Worm (Caenorhabditis elegans) whole organism, L1 larva: ENCODE results near the gene nhr-102.

ENCODE experiments used
- C04F5.9 ChIP-seq: sonication (generic microtip); optimal IDR thresholded peaks from 2 replicates; lab custom pipeline; 2016; ENCODE audit warnings: missing genetic modification characterization, missing compliant biosample characterization
- C16A3.4 ChIP-seq: fragments of 150-350 bp; optimal IDR thresholded peaks from 2 replicates; lab custom pipeline; 2014; ENCODE audit warnings: missing biosample characterization, missing genetic modification characterization
- aha-1 ChIP-seq: fragments of 150-350 bp; optimal IDR thresholded peaks from 2 replicates; lab custom pipeline; 2014; ENCODE audit warnings: missing biosample characterization, missing genetic modification characterization
- alr-1 ChIP-seq: fragments of 200-800 bp; sonication (Bioruptor generic); optimal IDR thresholded peaks from 2 replicates; lab custom pipeline; 2018; ENCODE audit warnings: borderline replicate concordance, mild to moderate bottlenecking, missing genetic modification characterization, missing compliant biosample characterization
- aly-2 ChIP-seq: fragments of 150-350 bp; optimal IDR thresholded peaks from 2 replicates; lab custom pipeline; 2014; ENCODE audit warnings: missing biosample characterization, missing genetic modification characterization
- ama-1 ChIP-seq: fragments of 150-350 bp; optimal IDR thresholded peaks from 2 replicates; lab custom pipeline; 2014
- blmp-1 ChIP-seq: fragments of 150-350 bp; optimal IDR thresholded peaks from 2 replicates; lab custom pipeline; 2014; ENCODE audit warnings: missing biosample characterization, missing genetic modification characterization
- ceh-63 ChIP-seq: fragments of 200-800 bp; sonication (Bioruptor generic); optimal IDR thresholded peaks from 2 replicates; lab custom pipeline; 2018; ENCODE audit warnings: mild to moderate bottlenecking, missing genetic modification characterization, missing compliant biosample characterization
- ceh-8 ChIP-seq: fragments of 200-800 bp; sonication (Bioruptor generic); optimal IDR thresholded peaks from 2 replicates; lab custom pipeline; 2018; ENCODE audit warnings: mild to moderate bottlenecking, missing genetic modification characterization, moderate library complexity, missing compliant biosample characterization
- ceh-82 ChIP-seq, 3 experiments: fragments of 150-350 bp in 1 of 3; sonication (generic microtip) in 2 of 3; optimal IDR thresholded peaks; 2 replicates each; lab custom pipeline; 2014 to 2017; ENCODE audit warnings: missing biosample characterization in 3 of 3, missing genetic modification characterization in 3 of 3
- efl-1 ChIP-seq, 4 experiments: fragments of 150-350 bp; optimal IDR thresholded peaks in 3 of 4; peaks in 1 of 4; 1 replicate in 1 of 4; 2 replicates in 3 of 4; lab custom pipeline; 2014; ENCODE audit warnings: missing biosample characterization in 2 of 4, missing genetic modification characterization in 2 of 4, missing genetic modification reagents in 2 of 4
- efl-3 ChIP-seq: fragments of 200-800 bp; sonication (Bioruptor generic); optimal IDR thresholded peaks from 2 replicates; lab custom pipeline; 2018; ENCODE audit warnings: mild to moderate bottlenecking, missing genetic modification characterization, missing compliant biosample characterization
- egl-13 ChIP-seq: sonication (generic microtip); optimal IDR thresholded peaks from 2 replicates; lab custom pipeline; 2016; ENCODE audit warnings: missing genotype, missing genetic modification reagents, missing genetic modification characterization, missing compliant biosample characterization
- elt-3 ChIP-seq, 6 experiments: fragments of 150-350 bp in 1 of 6; sonication (generic microtip); optimal IDR thresholded peaks; 2 replicates each; lab custom pipeline; 2017 to 2018; ENCODE audit warnings: missing biosample characterization in 6 of 6, missing genetic modification characterization in 6 of 6, inconsistent platforms in 1 of 6
- fkh-10 ChIP-seq: sonication (generic microtip); optimal IDR thresholded peaks from 2 replicates; lab custom pipeline; 2017; ENCODE audit warnings: missing biosample characterization, missing genetic modification reagents, missing genetic modification characterization
- fos-1 ChIP-seq: fragments of 150-350 bp; optimal IDR thresholded peaks from 2 replicates; lab custom pipeline; 2014; ENCODE audit warnings: missing biosample characterization, missing genetic modification characterization
- grh-1 ChIP-seq: fragments of 200-800 bp; sonication (Bioruptor generic); IDR thresholded peaks from 2 replicates; pipeline ENCODE4 v1.3.6; 2022; ENCODE audit warnings: missing genetic modification reagents, missing genetic modification characterization, missing compliant biosample characterization
- hlh-17 ChIP-seq: fragments of 200-800 bp; sonication (Bioruptor generic); optimal IDR thresholded peaks from 2 replicates; lab custom pipeline; 2018; ENCODE audit warnings: missing genetic modification characterization, mild to moderate bottlenecking, missing compliant biosample characterization, moderate library complexity, borderline replicate concordance
- hlh-4 ChIP-seq: sonication (generic microtip); optimal IDR thresholded peaks from 2 replicates; lab custom pipeline; 2016; ENCODE audit warnings: mild to moderate bottlenecking, missing genetic modification characterization, missing compliant biosample characterization
- hpl-2 ChIP-seq: fragments of 150-350 bp; optimal IDR thresholded peaks from 2 replicates; lab custom pipeline; 2014; ENCODE audit warnings: missing biosample characterization, missing genetic modification reagents, missing genetic modification characterization
- irx-1 ChIP-seq: sonication (generic microtip); optimal IDR thresholded peaks from 2 replicates; lab custom pipeline; 2016; ENCODE audit warnings: missing genetic modification characterization, missing compliant biosample characterization
- isw-1 ChIP-seq: fragments of 200-800 bp; sonication (Bioruptor generic); IDR thresholded peaks from 2 replicates; pipeline ENCODE4 v1.3.6; 2022; ENCODE audit warnings: missing genetic modification characterization, missing compliant biosample characterization
- jun-1 ChIP-seq: fragments of 150-350 bp; optimal IDR thresholded peaks from 2 replicates; lab custom pipeline; 2014; ENCODE audit warnings: missing biosample characterization, missing genetic modification reagents, missing genetic modification characterization
- lin-14 ChIP-seq: fragments of 200-800 bp; sonication (Bioruptor generic); optimal IDR thresholded peaks from 2 replicates; lab custom pipeline; 2018; ENCODE audit warnings: mild to moderate bottlenecking, missing genetic modification characterization, moderate library complexity, missing compliant biosample characterization
- lin-15B ChIP-seq: fragments of 150-350 bp; sonication (generic microtip); optimal IDR thresholded peaks from 3 replicates; lab custom pipeline; 2014; ENCODE audit warnings: missing biosample characterization, missing genetic modification characterization
- mab-9 ChIP-seq: fragments of 200-800 bp; sonication (Bioruptor generic); IDR thresholded peaks from 2 replicates; pipeline ENCODE4 v1.3.6; 2022; ENCODE audit warnings: missing genetic modification reagents, missing genetic modification characterization, missing compliant biosample characterization
- mdl-1 ChIP-seq, 2 experiments: fragments of 150-350 bp; optimal IDR thresholded peaks; 2 replicates each; lab custom pipeline; 2014 to 2017; ENCODE audit warnings: missing biosample characterization in 2 of 2, missing genetic modification characterization in 2 of 2, inconsistent platforms in 1 of 2
- mep-1 ChIP-seq: fragments of 150-350 bp; optimal IDR thresholded peaks from 2 replicates; lab custom pipeline; 2014; ENCODE audit warnings: missing biosample characterization, missing genetic modification characterization
- nhr-11 ChIP-seq: fragments of 150-350 bp; optimal IDR thresholded peaks from 2 replicates; lab custom pipeline; 2014; ENCODE audit warnings: missing biosample characterization, missing genetic modification characterization
- nhr-20 ChIP-seq: sonication (generic microtip); optimal IDR thresholded peaks from 2 replicates; lab custom pipeline; 2016; ENCODE audit warnings: mild to moderate bottlenecking, missing genetic modification characterization, missing compliant biosample characterization
- nhr-237 ChIP-seq: fragments of 150-350 bp; optimal IDR thresholded peaks from 2 replicates; lab custom pipeline; 2014; ENCODE audit warnings: missing biosample characterization, missing genetic modification characterization
- nhr-28 ChIP-seq: fragments of 150-350 bp; optimal IDR thresholded peaks from 2 replicates; lab custom pipeline; 2014; ENCODE audit warnings: missing biosample characterization, missing genetic modification characterization
- nhr-47 ChIP-seq: sonication (generic microtip); optimal IDR thresholded peaks from 2 replicates; lab custom pipeline; 2016; ENCODE audit warnings: mild to moderate bottlenecking, missing genetic modification characterization, moderate library complexity, missing compliant biosample characterization
- nhr-84 ChIP-seq: sonication (generic microtip); optimal IDR thresholded peaks from 2 replicates; lab custom pipeline; 2017; ENCODE audit warnings: missing biosample characterization, missing genetic modification characterization
- nhr-85 ChIP-seq: sonication (generic microtip); peaks from one replicate; lab custom pipeline; 2016; ENCODE audit warnings: missing genetic modification characterization, inconsistent platforms, missing compliant biosample characterization
- nhr-90 ChIP-seq: sonication (generic microtip); optimal IDR thresholded peaks from 2 replicates; lab custom pipeline; 2016; ENCODE audit warnings: mild to moderate bottlenecking, missing genetic modification characterization, missing compliant biosample characterization; ENCODE audit not compliant: poor library complexity
- pag-3 ChIP-seq: sonication (generic microtip); optimal IDR thresholded peaks from 2 replicates; lab custom pipeline; 2017; ENCODE audit warnings: missing genetic modification characterization, mild to moderate bottlenecking, missing compliant biosample characterization, antibody characterized with exemption, borderline replicate concordance; ENCODE audit not compliant: insufficient read depth
- pax-3 ChIP-seq: fragments of 200-800 bp; sonication (Bioruptor generic); optimal IDR thresholded peaks from 2 replicates; lab custom pipeline; 2018; ENCODE audit warnings: mild to moderate bottlenecking, missing genetic modification characterization, moderate library complexity, missing compliant biosample characterization
- pqm-1 ChIP-seq: sonication (generic microtip); optimal IDR thresholded peaks from 3 replicates; lab custom pipeline; 2017; ENCODE audit warnings: missing biosample characterization, missing genetic modification characterization
- rnt-1 ChIP-seq: sonication (generic microtip); optimal IDR thresholded peaks from 2 replicates; lab custom pipeline; 2016; ENCODE audit warnings: mild to moderate bottlenecking, missing genetic modification characterization, moderate library complexity, missing compliant biosample characterization
- skn-1 ChIP-seq: fragments of 150-350 bp; optimal IDR thresholded peaks from 2 replicates; lab custom pipeline; 2014; ENCODE audit warnings: missing biosample characterization, missing genetic modification characterization
- snu-23 ChIP-seq: sonication (generic microtip); optimal IDR thresholded peaks from 2 replicates; lab custom pipeline; 2016; ENCODE audit warnings: missing genetic modification characterization, missing compliant biosample characterization
- sup-37 ChIP-seq: fragments of 200-800 bp; sonication (Bioruptor generic); optimal IDR thresholded peaks from 2 replicates; lab custom pipeline; 2018; ENCODE audit warnings: mild to moderate bottlenecking, missing genetic modification characterization, missing compliant biosample characterization
- tbx-2 ChIP-seq: sonication (generic microtip); optimal IDR thresholded peaks from 2 replicates; lab custom pipeline; 2016; ENCODE audit warnings: missing genetic modification characterization, missing compliant biosample characterization
- unc-130 ChIP-seq: fragments of 150-350 bp; optimal IDR thresholded peaks from 2 replicates; lab custom pipeline; 2017; ENCODE audit warnings: missing biosample characterization, missing genetic modification characterization, inconsistent platforms
- unc-30 ChIP-seq: sonication (generic microtip); optimal IDR thresholded peaks from 2 replicates; lab custom pipeline; 2017; ENCODE audit warnings: missing biosample characterization, missing genetic modification characterization
- unc-62 ChIP-seq: fragments of 150-350 bp; optimal IDR thresholded peaks from 2 replicates; lab custom pipeline; 2014; ENCODE audit warnings: missing biosample characterization, missing genetic modification reagents, missing genetic modification characterization
- unc-86 ChIP-seq: sonication (generic microtip); optimal IDR thresholded peaks from 2 replicates; lab custom pipeline; 2016; ENCODE audit warnings: missing genetic modification characterization, missing compliant biosample characterization
- unc-98 ChIP-seq: fragments of 200-800 bp; sonication (Bioruptor generic); IDR thresholded peaks from 2 replicates; pipeline ENCODE4 v1.3.6; 2022; ENCODE audit warnings: missing genetic modification characterization, missing compliant biosample characterization
- vab-15 ChIP-seq: sonication (generic microtip); optimal IDR thresholded peaks from 2 replicates; lab custom pipeline; 2017; ENCODE audit warnings: missing genotype, mild to moderate bottlenecking, missing genetic modification characterization, missing compliant biosample characterization
- zag-1 ChIP-seq: fragments of 150-350 bp; optimal IDR thresholded peaks from 2 replicates; lab custom pipeline; 2014; ENCODE audit warnings: missing biosample characterization, missing genetic modification characterization
- ztf-11 ChIP-seq, 2 experiments: sonication (generic microtip); optimal IDR thresholded peaks; 2 replicates each; lab custom pipeline; 2016 to 2017; ENCODE audit warnings: missing genetic modification characterization in 2 of 2, missing biosample characterization in 1 of 2, missing compliant biosample characterization in 1 of 2
- ztf-4 ChIP-seq: fragments of 150-350 bp; optimal IDR thresholded peaks from 2 replicates; lab custom pipeline; 2014; ENCODE audit warnings: missing biosample characterization, missing genetic modification characterization

The nhr-102 gene

ce11 chrV:15880705-15881104 is 4.5 kb upstream of the nhr-102 start (continued):
- TF ChIP-seq tbx-2 (tag; lab: Kevin White, UChicago) (peak; percentile 41), rnt-1 (tag; lab: Kevin White, UChicago) (peak; percentile 4), lin-15B (no peak), ama-1 (lab: Kevin White, UChicago) (no peak), nhr-90 (tag; lab: Kevin White, UChicago) (peak; percentile 46), C04F5.9 (tag; lab: Kevin White, UChicago) (no peak), ztf-4 (tag; lab: Kevin White, UChicago) (no peak), aly-2 (no peak), hlh-4 (tag; lab: Kevin White, UChicago) (no peak), nhr-28 (peak; percentile 66), alr-1 (tag; lab: Kevin White, UChicago) (no peak), hlh-17 (GFP tag; lab: Kevin White, UChicago) (no peak), unc-86 (tag; lab: Kevin White, UChicago) (no peak), nhr-20 (tag; lab: Kevin White, UChicago) (peak; percentile 70), fkh-10 (GFP tag; lab: Kevin White, UChicago) (no peak), ceh-8 (GFP tag; lab: Kevin White, UChicago) (no peak), fos-1 (tag; lab: Kevin White, UChicago) (peak; percentile 16), nhr-47 (tag; lab: Kevin White, UChicago) (peak; percentile 59), vab-15 (tag; lab: Kevin White, UChicago) (no peak), efl-1 (optimal IDR thresholded peaks at IDR 0.05; lab: Kevin White, UChicago) (peak; percentile 10 to 40), efl-1 (GFP tag; optimal IDR thresholded peaks at IDR 0.05 in 1 of 2; lab: Kevin White, UChicago) (no peak), unc-30 (no peak), skn-1 (tag; lab: Kevin White, UChicago) (peak; percentile 100), unc-98 (GFP tag; lab: Robert Waterston, UW) (no peak), nhr-237 (tag; lab: Kevin White, UChicago) (peak; percentile 71), mep-1 (peak; percentile 46), hpl-2 (GFP tag; lab: Kevin White, UChicago) (no peak), pax-3 (tag; lab: Kevin White, UChicago) (no peak), aha-1 (no peak), jun-1 (tag; lab: Kevin White, UChicago) (no peak), ceh-63 (GFP tag; lab: Kevin White, UChicago) (no peak), nhr-85 (tag; lab: Kevin White, UChicago) (peak; percentile 87), sup-37 (no peak), lin-14 (GFP tag; lab: Kevin White, UChicago) (peak; percentile 73), zag-1 (tag; lab: Kevin White, UChicago) (no peak), blmp-1 (tag; lab: Kevin White, UChicago) (peak; percentile 31), snu-23 (GFP tag; lab: Kevin White, UChicago) (peak; percentile 37), nhr-84 (no peak), nhr-11 (tag; lab: Kevin White, UChicago) (peak; percentile 53), elt-3 (tag; optimal IDR thresholded peaks at IDR 0.05; lab: Kevin White, UChicago) (peak in 2 of 6 experiments; percentile 59 to 83), ztf-11 (tag; optimal IDR thresholded peaks at IDR 0.05; lab: Kevin White, UChicago) (no peak), grh-1 (GFP tag; lab: Robert Waterston, UW) (no peak), pqm-1 (tag; lab: Kevin White, UChicago) (no peak), ceh-82 (tag; optimal IDR thresholded peaks at IDR 0.05; lab: Kevin White, UChicago) (peak in 2 of 3 experiments; percentile 30 to 49), C16A3.4 (tag; lab: Kevin White, UChicago) (peak; percentile 54), irx-1 (tag; lab: Kevin White, UChicago) (peak; percentile 34), egl-13 (tag; lab: Kevin White, UChicago) (no peak), efl-3 (GFP tag; lab: Kevin White, UChicago) (no peak), mab-9 (GFP tag; lab: Robert Waterston, UW) (no peak), unc-130 (tag; lab: Kevin White, UChicago) (no peak), pag-3 (tag; lab: Kevin White, UChicago) (no peak), isw-1 (GFP tag; lab: Robert Waterston, UW) (no peak), mdl-1 (tag; optimal IDR thresholded peaks at IDR 0.05; lab: Kevin White, UChicago) (peak in 1 of 2 experiments; percentile 20), unc-62 (GFP tag; lab: Kevin White, UChicago) (no peak)
